Worm (Caenorhabditis elegans): ENCODE measurements around the gene C01G10.18.

Gene C01G10.18

DNA sequence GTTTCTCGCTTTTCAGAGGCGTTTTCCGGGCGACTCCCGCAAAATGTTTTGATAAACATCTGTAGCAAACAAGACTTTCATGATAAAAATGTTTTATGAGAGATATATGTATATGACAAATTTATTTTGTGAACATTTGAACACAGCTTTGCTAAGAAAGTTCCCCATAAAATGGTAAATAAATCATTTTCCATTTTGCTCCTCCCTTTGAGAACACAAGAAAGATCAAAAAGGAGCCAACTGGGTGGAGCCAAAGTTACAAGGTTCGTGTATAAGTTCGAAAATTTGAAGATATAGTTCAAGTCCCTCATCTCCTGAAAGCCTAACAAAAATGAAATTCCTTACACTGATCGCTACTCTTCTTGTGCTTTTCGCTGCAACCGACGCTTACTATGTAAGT is 1.9 kb upstream of the C01G10.18 start, which contains the start of gene C01G10.17:
Gene C01G10.17 (plus strand): TSS at position 301 of the 400 bp plus-strand sequence.
- no peak for TF ChIP-seq T26A8.4 (GFP tag; IDR thresholded peaks at IDR 0.05)
- no peak for TF ChIP-seq Y5F2A.4 (GFP tag; optimal IDR thresholded peaks at IDR 0.05)
- no peak for TF ChIP-seq hif-1 (tag; optimal IDR thresholded peaks at IDR 0.05)
- TF ChIP-seq R02D3.7 (tag; optimal IDR thresholded peaks at IDR 0.05), result no peak
- TF ChIP-seq nhr-237 (tag; optimal IDR thresholded peaks at IDR 0.05), result no peak
- TF ChIP-seq D1046.2 (GFP tag; IDR thresholded peaks at IDR 0.05), result no peak
- no peak for TF ChIP-seq lin-38 (GFP tag; IDR thresholded peaks at IDR 0.05)
- TF ChIP-seq ztf-11 (tag; optimal IDR thresholded peaks at IDR 0.05), result no peak
- TF ChIP-seq nhr-25 (tag; optimal IDR thresholded peaks at IDR 0.05; ENCODE audit: borderline replicate concordance, insufficient read depth), result no peak
- no peak for TF ChIP-seq snpc-4 (tag; optimal IDR thresholded peaks at IDR 0.05)
- TF ChIP-seq hlh-11 (tag; optimal IDR thresholded peaks at IDR 0.05), result no peak
- TF ChIP-seq gei-8 (GFP tag; optimal IDR thresholded peaks at IDR 0.05), result no peak
- no peak for TF ChIP-seq nhr-102 (tag; optimal IDR thresholded peaks at IDR 0.05)
- no peak for TF ChIP-seq mdt-29 (GFP tag; IDR thresholded peaks at IDR 0.05)
- TF ChIP-seq zip-2 (tag; optimal IDR thresholded peaks at IDR 0.05), result no peak
- no peak for TF ChIP-seq arid-1 (GFP tag; conservative IDR thresholded peaks at IDR 0.05)
- TF ChIP-seq madf-9 (GFP tag; conservative IDR thresholded peaks at IDR 0.05), result no peak
- no peak for TF ChIP-seq jun-1 (tag; optimal IDR thresholded peaks at IDR 0.05)

DNA sequence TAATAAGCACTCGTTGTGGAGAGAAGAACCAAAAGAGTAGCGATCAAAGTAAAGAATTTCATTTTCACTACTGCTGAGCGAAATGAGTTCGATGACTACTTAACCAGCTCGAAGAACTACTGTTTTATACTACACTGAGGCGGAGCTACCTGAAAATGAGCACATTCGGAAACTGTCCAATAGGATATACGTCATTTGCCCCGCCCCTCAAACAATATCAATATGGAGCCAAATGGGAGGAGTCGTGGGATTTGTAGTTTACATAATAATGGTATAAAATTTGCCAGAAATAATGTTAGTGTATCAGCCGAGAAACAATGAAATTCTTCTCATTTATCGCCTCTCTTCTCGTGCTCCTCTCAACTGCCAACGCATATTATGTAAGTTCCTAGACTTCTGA is 925 bp upstream of the C01G10.18 start, which contains the start of the genes C01G10.5 and C01G10.4:
Gene C01G10.5 (minus strand): TSS at position 101 of the 400 bp plus-strand sequence.
Gene C01G10.4 (plus strand): TSS at position 303 of the 400 bp plus-strand sequence.
- no peak for TF ChIP-seq zip-2 (tag; optimal IDR thresholded peaks at IDR 0.05)
- TF ChIP-seq dve-1 (tag; optimal IDR thresholded peaks at IDR 0.05; ENCODE audit: insufficient read depth), result no peak
- no peak for TF ChIP-seq T20F7.1 (GFP tag; optimal IDR thresholded peaks at IDR 0.05)
- no peak for TF ChIP-seq mdt-29 (GFP tag; IDR thresholded peaks at IDR 0.05)

DNA sequence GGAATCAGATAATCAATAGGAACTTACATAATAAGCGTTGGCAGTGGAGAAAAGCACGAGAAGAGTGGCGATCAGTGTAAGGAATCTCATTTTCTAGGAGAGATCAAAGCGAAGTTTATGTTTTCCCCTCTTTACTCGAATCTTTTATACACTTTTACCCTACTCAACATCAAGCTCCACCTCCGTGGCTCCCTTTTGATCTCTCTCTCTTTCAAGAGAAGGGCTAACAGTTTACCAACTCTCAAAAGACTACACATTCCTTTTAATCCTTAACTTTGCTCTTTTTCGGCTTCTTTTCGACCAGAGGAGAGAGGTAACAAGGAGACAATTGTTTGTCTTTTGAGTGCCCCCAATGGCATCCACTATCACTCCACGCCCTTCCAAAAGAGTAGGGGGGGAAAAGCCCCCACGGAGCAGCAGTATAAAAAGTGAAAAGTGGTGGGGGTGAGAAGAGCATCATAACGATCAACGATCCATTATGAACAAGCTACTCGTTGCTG is 1.3 kb downstream of the C01G10.18 start, which contains the start of the genes C01G10.15 and C01G10.6:
Gene C01G10.15 (minus strand): TSS at position 101 of the 500 bp plus-strand sequence.
Gene C01G10.6 (plus strand): TSS at position 450 of the 500 bp plus-strand sequence.
- TF ChIP-seq mxl-3 (GFP tag; optimal IDR thresholded peaks at IDR 0.05) (no peak), attf-4 (tag; optimal IDR thresholded peaks at IDR 0.05) (no peak), nhr-76 (tag; optimal IDR thresholded peaks at IDR 0.05) (no peak), ctbp-1 (GFP tag; IDR thresholded peaks at IDR 0.05) (no peak)

DNA sequence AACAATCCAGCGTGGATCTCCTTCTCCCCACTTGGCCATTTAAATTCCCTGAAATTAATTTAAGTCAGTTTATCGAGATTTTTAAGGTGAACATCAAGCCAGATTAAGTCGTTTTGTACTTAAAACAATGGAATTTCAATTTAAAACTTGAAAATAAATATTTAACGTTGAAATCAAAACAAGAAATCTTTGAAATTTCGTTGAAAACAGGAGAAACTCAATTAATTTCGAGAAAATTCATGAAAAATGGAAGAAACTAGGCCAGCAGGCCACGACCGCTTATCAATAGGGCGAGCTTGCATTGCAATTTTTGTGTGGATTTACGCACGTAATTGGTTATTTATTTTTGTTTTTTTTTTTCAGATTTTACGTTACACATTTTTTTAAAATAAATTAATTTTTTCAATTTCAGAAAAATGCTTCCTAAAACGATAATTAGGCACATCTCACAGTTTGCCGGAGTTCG is 3.1 kb downstream of the C01G10.18 start, which contains the start of the genes ahsa-1 and C01G10.7:
Gene ahsa-1 (minus strand): TSS at position 51 of the 466 bp plus-strand sequence.
Gene C01G10.7 (plus strand): TSS at position 413 of the 466 bp plus-strand sequence.
- TF ChIP-seq Y5F2A.4 (GFP tag; optimal IDR thresholded peaks at IDR 0.05), result no peak
- TF ChIP-seq fos-1 (tag; optimal IDR thresholded peaks at IDR 0.05), result no peak
- no peak for TF ChIP-seq D1046.2 (GFP tag; IDR thresholded peaks at IDR 0.05)
- peak; percentile 80 for TF ChIP-seq fkh-10 (GFP tag; optimal IDR thresholded peaks at IDR 0.05)
- no peak for TF ChIP-seq daf-8 (GFP tag; IDR thresholded peaks at IDR 0.05)
- no peak for TF ChIP-seq daf-12 (tag; optimal IDR thresholded peaks at IDR 0.05)
- no peak for TF ChIP-seq unc-39 (tag; optimal IDR thresholded peaks at IDR 0.05)
- peak in 1 of 2 experiments; percentile 72 for TF ChIP-seq daf-16 (GFP tag; optimal IDR thresholded peaks at IDR 0.05)
- TF ChIP-seq daf-16 (tag; optimal IDR thresholded peaks at IDR 0.05), result no peak
- TF ChIP-seq lin-29 (GFP tag; IDR thresholded peaks at IDR 0.05), result no peak
- TF ChIP-seq Y105C5A.15 (GFP tag; IDR thresholded peaks at IDR 0.05), result no peak
- no peak for TF ChIP-seq ZK546.5 (tag; optimal IDR thresholded peaks at IDR 0.05)
- TF ChIP-seq mxl-3 (GFP tag; optimal IDR thresholded peaks at IDR 0.05), result peak; percentile 19
- TF ChIP-seq cey-2 (tag; optimal IDR thresholded peaks at IDR 0.05; ENCODE audit: borderline replicate concordance, insufficient read depth), result no peak
- no peak for TF ChIP-seq ceh-28 (tag; optimal IDR thresholded peaks at IDR 0.05)
- TF ChIP-seq dmd-8 (GFP tag; IDR thresholded peaks at IDR 0.05), result no peak
- peak in 1 of 2 experiments; percentile 13 for TF ChIP-seq mdl-1 (tag; optimal IDR thresholded peaks at IDR 0.05)
- no peak for TF ChIP-seq dve-1 (tag; optimal IDR thresholded peaks at IDR 0.05; ENCODE audit: insufficient read depth)
- TF ChIP-seq T20F7.1 (GFP tag; optimal IDR thresholded peaks at IDR 0.05), result peak; percentile 87
- no peak for TF ChIP-seq aly-2 (tag; optimal IDR thresholded peaks at IDR 0.05)
- peak; percentile 45 to 64; a peak in 2 of 4 replicates for TF ChIP-seq madf-5 (GFP tag; IDR thresholded peaks at IDR 0.05)
- TF ChIP-seq zag-1 (tag; optimal IDR thresholded peaks at IDR 0.05), result no peak
- TF ChIP-seq nhr-10 (tag; optimal IDR thresholded peaks at IDR 0.05), result peak; percentile 8
- TF ChIP-seq hmg-1.1 (GFP tag; IDR thresholded peaks at IDR 0.05), result peak; percentile 79
- peak; percentile 59; the same call in 1 of the 2 replicates for TF ChIP-seq T26A8.4 (GFP tag; IDR thresholded peaks at IDR 0.05)
- no peak for TF ChIP-seq F44E2.7 (GFP tag; IDR thresholded peaks at IDR 0.05)
- TF ChIP-seq tag-97 (GFP tag; IDR thresholded peaks at IDR 0.05), result 0 out of 2 replicates have a peak, but pooled peaks have one; percentile 12

All from whole organism, L4 larva.